Worm (Caenorhabditis elegans): ENCODE measurements around the gene srp-6.

Gene srp-6

DNA sequence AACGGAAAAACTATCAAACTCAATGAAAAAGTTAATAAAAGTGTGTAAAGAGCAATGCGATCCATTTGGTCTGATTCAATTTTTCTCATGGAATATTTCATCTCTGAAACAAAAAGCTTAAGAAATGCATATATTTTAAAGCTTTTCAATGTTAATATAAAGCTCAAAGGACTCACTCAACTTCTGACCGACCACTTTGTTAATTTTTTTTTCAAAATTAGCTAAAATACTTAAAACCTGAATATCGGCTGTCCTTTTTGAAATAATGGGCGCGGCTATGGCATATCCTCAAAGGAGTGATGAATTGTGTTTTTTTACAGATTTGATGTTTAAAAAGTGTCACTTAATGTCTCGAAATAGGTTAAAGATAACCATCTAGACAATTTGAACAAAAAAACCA lies 3.9 kb upstream of the srp-6 start, which contains the start of gene C02H6.1:
Gene C02H6.1, minus strand, starts transcription at position 101 of the 400 bp plus-strand sequence.
- TF ChIP-seq ceh-91 (GFP tag; IDR thresholded peaks at IDR 0.05) (no peak), cebp-2 (GFP tag; IDR thresholded peaks at IDR 0.05) (no peak)

DNA sequence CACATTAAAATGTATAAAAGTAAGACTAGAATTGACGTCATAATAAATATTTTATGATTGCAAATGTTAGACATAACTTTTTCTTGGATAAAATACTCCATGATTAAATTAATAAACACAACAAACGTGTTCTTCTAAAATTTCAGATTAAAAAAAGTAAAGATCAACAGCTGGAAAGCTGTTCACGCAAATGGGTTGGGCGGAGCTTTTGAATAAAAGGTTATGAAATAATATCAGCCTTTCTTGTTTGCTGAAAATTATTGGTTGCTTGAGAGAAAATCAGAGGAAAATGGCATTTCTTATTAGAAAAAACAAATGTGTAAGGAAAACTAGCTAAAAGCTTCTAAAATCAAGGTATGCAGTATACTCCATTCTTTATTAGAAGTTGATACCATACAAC lies 1.9 kb upstream of the srp-6 start, which contains the start of gene C02H6.3:
Gene C02H6.3, minus strand, starts transcription at position 101 of the 400 bp plus-strand sequence.
- TF ChIP-seq snpc-1.1 (tag; optimal IDR thresholded peaks at IDR 0.05; ENCODE audit: insufficient read depth), result no peak
- no peak for TF ChIP-seq B0035.1 (tag; optimal IDR thresholded peaks at IDR 0.05)
- no peak for TF ChIP-seq tlf-1 (GFP tag; optimal IDR thresholded peaks at IDR 0.05)
- no peak for TF ChIP-seq nhr-27 (tag; optimal IDR thresholded peaks at IDR 0.05)
- no peak for TF ChIP-seq egrh-3 (GFP tag; IDR thresholded peaks at IDR 0.05)
- TF ChIP-seq sdz-38 (tag; optimal IDR thresholded peaks at IDR 0.05), result no peak
- TF ChIP-seq F22D6.2 (tag; optimal IDR thresholded peaks at IDR 0.05), result no peak
- no peak for TF ChIP-seq sea-2 (GFP tag; IDR thresholded peaks at IDR 0.05)
- TF ChIP-seq mxl-1 (tag; optimal IDR thresholded peaks at IDR 0.05), result no peak
- TF ChIP-seq egl-44 (GFP tag; IDR thresholded peaks at IDR 0.05), result no peak
- TF ChIP-seq ceh-58 (GFP tag; IDR thresholded peaks at IDR 0.05), result no peak

DNA sequence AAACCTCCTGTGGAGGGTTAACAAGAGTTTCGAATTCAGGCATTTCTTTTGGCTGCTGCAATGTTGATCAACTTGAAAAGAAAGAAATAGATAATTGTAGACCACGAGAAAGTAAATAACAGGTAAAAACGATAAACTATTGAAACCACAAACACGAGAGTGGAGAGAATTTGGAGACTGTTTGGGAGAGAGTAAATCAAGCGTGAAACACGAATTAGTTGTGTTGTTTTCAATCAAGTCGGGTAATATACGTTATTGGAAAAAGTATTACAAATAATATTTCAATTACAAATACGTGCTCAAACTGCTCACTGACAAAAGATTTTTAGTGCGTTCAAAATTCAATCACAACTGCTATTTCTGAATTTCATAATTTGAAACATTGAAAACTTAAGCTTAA lies 4.9 kb downstream of the srp-6 start, which contains the start of gene C03G6.17:
Gene C03G6.17, minus strand, starts transcription at position 101 of the 400 bp plus-strand sequence.
- TF ChIP-seq C06A6.2 (GFP tag; conservative IDR thresholded peaks at IDR 0.05) (no peak), cebp-1 (GFP tag; IDR thresholded peaks at IDR 0.05) (no peak), cebp-1 (tag; optimal IDR thresholded peaks at IDR 0.05) (no peak), ceh-91 (GFP tag; IDR thresholded peaks at IDR 0.05) (no peak), mxl-1 (tag; optimal IDR thresholded peaks at IDR 0.05) (no peak), dox-1 (GFP tag; IDR thresholded peaks at IDR 0.05) (no peak), lsl-1 (GFP tag; optimal IDR thresholded peaks at IDR 0.05) (no peak), ztf-25 (GFP tag; IDR thresholded peaks at IDR 0.05) (no peak), F22D6.2 (tag; optimal IDR thresholded peaks at IDR 0.05) (no peak), Y79H2A.3 (GFP tag; conservative IDR thresholded peaks at IDR 0.05) (no peak), ceh-100 (GFP tag; IDR thresholded peaks at IDR 0.05) (no peak), ceh-27 (GFP tag; optimal IDR thresholded peaks at IDR 0.05) (no peak), let-526 (GFP tag; IDR thresholded peaks at IDR 0.05) (no peak), hrde-1 (tag; optimal IDR thresholded peaks at IDR 0.05; ENCODE audit: borderline replicate concordance) (no peak), athp-1 (tag; optimal IDR thresholded peaks at IDR 0.05) (no peak), rpc-1 (optimal IDR thresholded peaks at IDR 0.05) (no peak), rpc-1 (tag; optimal IDR thresholded peaks at IDR 0.05) (no peak), ekl-4 (GFP tag; IDR thresholded peaks at IDR 0.05) (no peak), repo-1 (tag; optimal IDR thresholded peaks at IDR 0.05) (no peak), F55B11.4 (tag; optimal IDR thresholded peaks at IDR 0.05; ENCODE audit: borderline replicate concordance, insufficient read depth) (no peak), B0019.2 (GFP tag; conservative IDR thresholded peaks at IDR 0.05) (no peak)

DNA sequence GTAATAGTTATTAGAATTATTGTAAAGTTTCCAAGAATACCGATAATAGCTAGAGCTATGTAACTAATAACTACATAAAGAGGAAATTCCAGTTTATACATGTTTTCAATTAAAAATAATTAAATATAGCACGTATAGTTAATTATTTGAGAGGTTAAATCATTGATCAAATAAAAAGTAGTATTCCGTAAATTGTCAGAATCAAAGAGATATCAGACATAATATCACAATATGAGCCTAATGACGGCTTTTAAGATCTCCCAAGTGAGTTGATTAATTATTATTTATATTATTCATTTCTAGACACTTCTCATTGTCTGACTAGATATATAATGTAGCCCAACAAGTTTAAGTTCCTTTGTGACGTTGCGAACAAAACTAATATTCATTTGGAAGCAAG lies 6.5 kb downstream of the srp-6 start, which contains the start of gene srsx-24:
Gene srsx-24, minus strand, starts transcription at position 101 of the 400 bp plus-strand sequence.
- TF ChIP-seq lin-26 (GFP tag; IDR thresholded peaks at IDR 0.05), result no peak
- no peak for TF ChIP-seq mes-4 (tag; optimal IDR thresholded peaks at IDR 0.05)
- no peak for TF ChIP-seq ztf-6 (GFP tag; IDR thresholded peaks at IDR 0.05)
- TF ChIP-seq athp-1 (tag; optimal IDR thresholded peaks at IDR 0.05), result no peak
- no peak for TF ChIP-seq F33H1.4 (GFP tag; IDR thresholded peaks at IDR 0.05)
- TF ChIP-seq egrh-3 (GFP tag; IDR thresholded peaks at IDR 0.05), result no peak
- TF ChIP-seq dox-1 (GFP tag; IDR thresholded peaks at IDR 0.05), result no peak
- TF ChIP-seq zim-3 (tag; optimal IDR thresholded peaks at IDR 0.05), result no peak
- TF ChIP-seq mcd-1 (GFP tag; IDR thresholded peaks at IDR 0.05), result no peak
- TF ChIP-seq egl-18 (GFP tag; IDR thresholded peaks at IDR 0.05), result no peak
- TF ChIP-seq pbrm-1 (GFP tag; IDR thresholded peaks at IDR 0.05), result no peak
- TF ChIP-seq ceh-100 (GFP tag; IDR thresholded peaks at IDR 0.05), result no peak
- no peak for TF ChIP-seq F23B12.7 (tag; optimal IDR thresholded peaks at IDR 0.05; ENCODE audit: insufficient read depth)

Data from whole organism, young adult.